Worm (Caenorhabditis elegans) whole organism, L4 larva: ENCODE measurements around the gene K07F5.7.
A peak's percentile ranks its signal among the peaks of the same experiment; 100 is the strongest.

Source experiments
- F10B5.3 ChIP-seq: sonication (generic microtip); optimal IDR thresholded peaks from 2 replicates; lab custom pipeline; 2016; ENCODE audit warnings: mild to moderate bottlenecking, missing genetic modification characterization, missing compliant biosample characterization
- F49E8.2 ChIP-seq: sonication (generic microtip); optimal IDR thresholded peaks from 2 replicates; lab custom pipeline; 2016; ENCODE audit warnings: missing compliant biosample characterization, mild to moderate bottlenecking, missing genetic modification characterization, borderline replicate concordance
- T26A8.4 ChIP-seq: fragments of 200-800 bp; sonication (Bioruptor generic); IDR thresholded peaks from 2 replicates; pipeline ENCODE4 v1.3.6; 2022; ENCODE audit warnings: missing genetic modification characterization, missing compliant biosample characterization
- Y105C5A.15 ChIP-seq: fragments of 200-800 bp; sonication (Bioruptor generic); IDR thresholded peaks from 2 replicates; pipeline ENCODE4 v1.3.6; 2022; ENCODE audit warnings: missing genetic modification characterization, missing compliant biosample characterization
- Y5F2A.4 ChIP-seq: fragments of 200-800 bp; sonication (Bioruptor generic); optimal IDR thresholded peaks from 2 replicates; lab custom pipeline; 2018; ENCODE audit warnings: mild to moderate bottlenecking, missing genetic modification characterization, missing compliant biosample characterization
- Y75B8A.6 ChIP-seq: fragments of 200-800 bp; sonication (Bioruptor generic); IDR thresholded peaks from 2 replicates; pipeline ENCODE4 v1.3.6; 2022; ENCODE audit warnings: missing genetic modification reagents, missing genetic modification characterization, missing compliant biosample characterization
- ZK337.2 ChIP-seq: fragments of 200-800 bp; sonication (Bioruptor generic); IDR thresholded peaks from 2 replicates; pipeline ENCODE4 v1.3.6; 2022; ENCODE audit warnings: missing genetic modification reagents, missing genetic modification characterization, missing compliant biosample characterization
- aly-2 ChIP-seq: sonication (generic microtip); optimal IDR thresholded peaks from 2 replicates; lab custom pipeline; 2018; ENCODE audit warnings: missing biosample characterization, missing genetic modification characterization
- arid-1 ChIP-seq: fragments of 200-800 bp; sonication (Bioruptor generic); conservative IDR thresholded peaks from 2 replicates; pipeline ENCODE4 v1.3.6; 2022; ENCODE audit warnings: missing genetic modification reagents, missing genetic modification characterization, missing compliant biosample characterization
- ceh-28 ChIP-seq: fragments of 150-350 bp; optimal IDR thresholded peaks from 2 replicates; lab custom pipeline; 2014; ENCODE audit warnings: missing biosample characterization, missing genetic modification reagents, missing genetic modification characterization
- ceh-44 ChIP-seq: fragments of 200-800 bp; sonication (Bioruptor generic); IDR thresholded peaks from 2 replicates; pipeline ENCODE4 v1.3.6; 2022; ENCODE audit warnings: missing genetic modification reagents, missing genetic modification characterization, missing compliant biosample characterization
- ceh-62 ChIP-seq: sonication (generic microtip); optimal IDR thresholded peaks from 2 replicates; lab custom pipeline; 2017; ENCODE audit warnings: missing biosample characterization, missing genetic modification characterization
- ces-1 ChIP-seq: fragments of 150-350 bp; sonication (generic microtip); optimal IDR thresholded peaks from 4 replicates; lab custom pipeline; 2014; ENCODE audit warnings: missing biosample characterization, missing genetic modification reagents, missing genetic modification characterization
- cey-2 ChIP-seq: sonication (generic microtip); optimal IDR thresholded peaks from 3 replicates; lab custom pipeline; 2017; ENCODE audit warnings: missing genetic modification characterization, mild to moderate bottlenecking, missing compliant biosample characterization, antibody characterized with exemption, borderline replicate concordance; ENCODE audit not compliant: insufficient read depth
- daf-12 ChIP-seq: fragments of 150-350 bp; optimal IDR thresholded peaks from 2 replicates; lab custom pipeline; 2014; ENCODE audit warnings: missing biosample characterization, missing genetic modification reagents, missing genetic modification characterization
- daf-19 ChIP-seq: fragments of 200-800 bp; sonication (Bioruptor generic); conservative IDR thresholded peaks from 2 replicates; pipeline ENCODE4 v1.3.6; 2022; ENCODE audit warnings: missing genetic modification characterization, missing compliant biosample characterization
- dpl-1 ChIP-seq: fragments of 150-350 bp; optimal IDR thresholded peaks from 2 replicates; lab custom pipeline; 2014; ENCODE audit warnings: missing biosample characterization, missing genetic modification reagents, missing genetic modification characterization
- dve-1 ChIP-seq: sonication (generic microtip); optimal IDR thresholded peaks from 2 replicates; lab custom pipeline; 2017; ENCODE audit warnings: antibody characterized with exemption, mild to moderate bottlenecking, missing genetic modification characterization, missing compliant biosample characterization; ENCODE audit not compliant: insufficient read depth
- egl-27 ChIP-seq: sonication (generic microtip); optimal IDR thresholded peaks from 3 replicates; lab custom pipeline; 2017; ENCODE audit warnings: missing biosample characterization, missing genetic modification reagents, missing genetic modification characterization
- hlh-11 ChIP-seq: fragments of 200-800 bp; sonication (Bioruptor generic); optimal IDR thresholded peaks from 2 replicates; lab custom pipeline; 2018; ENCODE audit warnings: mild to moderate bottlenecking, missing genetic modification characterization, missing compliant biosample characterization
- hlh-30 ChIP-seq: sonication (generic microtip); optimal IDR thresholded peaks from 2 replicates; lab custom pipeline; 2017; ENCODE audit warnings: antibody characterized with exemption, mild to moderate bottlenecking, missing genetic modification characterization, missing compliant biosample characterization; ENCODE audit not compliant: insufficient read depth
- jun-1 ChIP-seq: fragments of 150-350 bp; optimal IDR thresholded peaks from 2 replicates; lab custom pipeline; 2014; ENCODE audit warnings: missing biosample characterization, missing genetic modification reagents, missing genetic modification characterization
- lin-1 ChIP-seq: fragments of 200-800 bp; sonication (Bioruptor generic); IDR thresholded peaks from 2 replicates; pipeline ENCODE4 v1.3.6; 2022; ENCODE audit warnings: missing genetic modification reagents, missing genetic modification characterization, missing compliant biosample characterization
- lin-13 ChIP-seq: fragments of 150-350 bp; optimal IDR thresholded peaks from 2 replicates; lab custom pipeline; 2014; ENCODE audit warnings: missing biosample characterization, missing genetic modification reagents, missing genetic modification characterization
- lin-15B ChIP-seq: fragments of 150-350 bp; sonication (generic microtip); optimal IDR thresholded peaks from 3 replicates; lab custom pipeline; 2014; ENCODE audit warnings: missing biosample characterization, missing genetic modification characterization
- lin-29 ChIP-seq: fragments of 200-800 bp; sonication (Bioruptor generic); IDR thresholded peaks from 2 replicates; pipeline ENCODE4 v1.3.6; 2022; ENCODE audit warnings: missing genetic modification reagents, missing genetic modification characterization, missing compliant biosample characterization
- lin-39 ChIP-seq: fragments of 150-350 bp; optimal IDR thresholded peaks from 2 replicates; lab custom pipeline; 2014; ENCODE audit warnings: missing biosample characterization, missing genetic modification reagents, missing genetic modification characterization
- mdl-1 ChIP-seq, 2 experiments: fragments of 150-350 bp in 1 of 2; sonication (generic microtip) in 1 of 2; optimal IDR thresholded peaks; 2 replicates each; lab custom pipeline; 2014 to 2017; ENCODE audit warnings: missing biosample characterization in 2 of 2, missing genetic modification characterization in 2 of 2
- mxl-2 ChIP-seq: fragments of 200-800 bp; sonication (Bioruptor generic); conservative IDR thresholded peaks from 2 replicates; pipeline ENCODE4 v1.3.6; 2022; ENCODE audit warnings: missing genetic modification reagents, missing genetic modification characterization, missing compliant biosample characterization
- mxl-3 ChIP-seq: fragments of 200-800 bp; sonication (Bioruptor generic); optimal IDR thresholded peaks from 2 replicates; lab custom pipeline; 2018; ENCODE audit warnings: mild to moderate bottlenecking, missing genetic modification characterization, missing compliant biosample characterization
- nhr-111 ChIP-seq: fragments of 200-800 bp; sonication (Bioruptor generic); optimal IDR thresholded peaks from 2 replicates; lab custom pipeline; 2018; ENCODE audit warnings: mild to moderate bottlenecking, missing genetic modification characterization, missing compliant biosample characterization
- nhr-25 ChIP-seq: sonication (generic microtip); optimal IDR thresholded peaks from 2 replicates; lab custom pipeline; 2017; ENCODE audit warnings: missing genetic modification characterization, mild to moderate bottlenecking, missing compliant biosample characterization, antibody characterized with exemption, moderate library complexity, borderline replicate concordance; ENCODE audit not compliant: insufficient read depth
- nhr-28 ChIP-seq: fragments of 150-350 bp; optimal IDR thresholded peaks from 2 replicates; lab custom pipeline; 2014; ENCODE audit warnings: missing biosample characterization, missing genetic modification characterization
- nhr-48 ChIP-seq: sonication (generic microtip); optimal IDR thresholded peaks from 2 replicates; lab custom pipeline; 2016; ENCODE audit warnings: mild to moderate bottlenecking, missing genetic modification characterization, missing compliant biosample characterization
- pha-4 ChIP-seq, 2 experiments: fragments of 150-350 bp in 1 of 2; fragments of 200-800 bp in 1 of 2; sonication (Bioruptor generic) in 1 of 2; IDR thresholded peaks in 1 of 2; optimal IDR thresholded peaks in 1 of 2; 2 replicates each; pipeline versions ENCODE4 v1.3.6 to Lab custom; 2014 to 2022; ENCODE audit warnings: missing genetic modification characterization in 2 of 2, missing genetic modification reagents in 2 of 2, missing biosample characterization in 1 of 2, missing compliant biosample characterization in 1 of 2
- pqm-1 ChIP-seq: sonication (generic microtip); optimal IDR thresholded peaks from 2 replicates; lab custom pipeline; 2017; ENCODE audit warnings: missing biosample characterization, missing genetic modification characterization
- rbr-2 ChIP-seq: sonication (generic microtip); optimal IDR thresholded peaks from 2 replicates; lab custom pipeline; 2016; ENCODE audit warnings: missing genotype, missing genetic modification characterization, missing compliant biosample characterization
- saeg-2 ChIP-seq: fragments of 200-800 bp; sonication (Bioruptor generic); IDR thresholded peaks from 2 replicates; pipeline ENCODE4 v1.3.6; 2022; ENCODE audit warnings: missing genetic modification reagents, missing genetic modification characterization, missing compliant biosample characterization
- sdz-12 ChIP-seq: fragments of 200-800 bp; sonication (Bioruptor generic); optimal IDR thresholded peaks from 2 replicates; lab custom pipeline; 2018; ENCODE audit warnings: mild to moderate bottlenecking, missing genetic modification characterization, missing compliant biosample characterization
- skn-1 ChIP-seq: fragments of 150-350 bp; optimal IDR thresholded peaks from 2 replicates; lab custom pipeline; 2014; ENCODE audit warnings: missing biosample characterization, missing genetic modification characterization
- unc-130 ChIP-seq: sonication (generic microtip); optimal IDR thresholded peaks from 2 replicates; lab custom pipeline; 2016; ENCODE audit warnings: missing genetic modification reagents, missing genetic modification characterization, missing compliant biosample characterization
- unc-39 ChIP-seq: sonication (generic microtip); optimal IDR thresholded peaks from 2 replicates; lab custom pipeline; 2017; ENCODE audit warnings: missing biosample characterization, missing genetic modification characterization
- unc-62 ChIP-seq, 3 experiments: fragments of 150-350 bp in 1 of 3; sonication (generic microtip); optimal IDR thresholded peaks in 2 of 3; peaks in 1 of 3; 1 replicate in 1 of 3; 2 replicates in 2 of 3; lab custom pipeline; 2014 to 2017; ENCODE audit warnings: missing biosample characterization in 3 of 3, missing genetic modification characterization in 3 of 3, missing genetic modification reagents in 3 of 3, missing genotype in 1 of 3
- zfp-3 ChIP-seq: fragments of 200-800 bp; sonication (Bioruptor generic); conservative IDR thresholded peaks from 2 replicates; pipeline ENCODE4 v1.3.6; 2022; ENCODE audit warnings: missing genetic modification reagents, missing genetic modification characterization, missing compliant biosample characterization
- ztf-11 ChIP-seq: fragments of 150-350 bp; optimal IDR thresholded peaks from 2 replicates; lab custom pipeline; 2014; ENCODE audit warnings: missing biosample characterization, missing genetic modification characterization
- ztf-7 ChIP-seq: fragments of 150-350 bp; optimal IDR thresholded peaks from 2 replicates; lab custom pipeline; 2014; ENCODE audit warnings: missing biosample characterization, missing genetic modification characterization

K07F5.7 gene

DNA sequence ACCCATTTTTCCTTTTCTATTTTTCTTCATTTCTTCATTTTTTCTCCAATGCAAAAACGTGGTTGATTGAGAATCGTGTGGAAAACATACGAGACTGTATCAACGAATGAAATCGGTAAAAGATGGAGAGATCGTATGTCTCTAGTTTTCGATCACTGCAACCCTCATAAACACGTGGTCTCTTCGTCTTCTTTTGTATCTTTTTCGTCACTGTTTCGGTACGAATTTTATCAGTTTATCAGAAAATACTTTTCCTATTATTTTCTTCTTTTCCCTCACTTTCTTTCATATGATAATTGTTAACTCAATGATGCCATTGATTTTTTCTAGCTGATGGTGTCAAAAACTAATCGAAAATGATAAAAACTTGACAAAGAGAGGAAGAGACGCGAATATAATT, 27.7 kb upstream of the K07F5.7 start (continued):
- no peak for TF ChIP-seq nhr-25 (tag; lab: Kevin White, UChicago)
- TF ChIP-seq aly-2 (tag; lab: Kevin White, UChicago) = no peak
- TF ChIP-seq zfp-3 = no peak
- no peak for TF ChIP-seq mxl-2 (GFP tag; lab: Robert Waterston, UW)
- peak; percentile 87 for TF ChIP-seq nhr-28 (tag; lab: Kevin White, UChicago)
- no peak for TF ChIP-seq lin-29
- no peak for TF ChIP-seq ztf-7 (tag; lab: Kevin White, UChicago)
- peak; percentile 14 for TF ChIP-seq dpl-1 (GFP tag; lab: Kevin White, UChicago)
- no peak for TF ChIP-seq sdz-12 (GFP tag; lab: Kevin White, UChicago)
- no peak for TF ChIP-seq ceh-28
- TF ChIP-seq hlh-11 (tag; lab: Kevin White, UChicago) = peak; percentile 80
- TF ChIP-seq hlh-30 (tag; lab: Kevin White, UChicago) = peak; percentile 76
- TF ChIP-seq ztf-11 (tag; lab: Kevin White, UChicago) = no peak
- no peak for TF ChIP-seq arid-1 (GFP tag; lab: Robert Waterston, UW)
- TF ChIP-seq dve-1 (tag; lab: Kevin White, UChicago) = peak; percentile 74
- no peak for TF ChIP-seq F49E8.2 (tag; lab: Kevin White, UChicago)
- TF ChIP-seq jun-1 (tag; lab: Kevin White, UChicago) = no peak
- TF ChIP-seq cey-2 (tag; lab: Kevin White, UChicago) = peak; percentile 44
- no peak for TF ChIP-seq daf-19 (GFP tag; lab: Robert Waterston, UW)
- TF ChIP-seq mdl-1 (tag; optimal IDR thresholded peaks at IDR 0.05; lab: Kevin White, UChicago) = peak in 1 of 2 experiments; percentile 81
- TF ChIP-seq saeg-2 (GFP tag; lab: Robert Waterston, UW) = no peak
- no peak for TF ChIP-seq Y105C5A.15 (GFP tag; lab: Robert Waterston, UW)
- TF ChIP-seq unc-130 = no peak
- no peak for TF ChIP-seq nhr-111
- no peak for TF ChIP-seq egl-27 (tag; lab: Kevin White, UChicago)
- TF ChIP-seq T26A8.4 (GFP tag; lab: Robert Waterston, UW) = no peak
- TF ChIP-seq Y75B8A.6 (GFP tag; lab: Robert Waterston, UW) = no peak
- TF ChIP-seq lin-1 (GFP tag; lab: Robert Waterston, UW) = no peak
- TF ChIP-seq lin-39 (tag; lab: Kevin White, UChicago) = no peak
- no peak for TF ChIP-seq lin-13
- TF ChIP-seq unc-62 (GFP tag; optimal IDR thresholded peaks at IDR 0.05 in 1 of 2; lab: Kevin White, UChicago) = peak in 1 of 2 experiments; percentile 43
- TF ChIP-seq unc-62 (tag; optimal IDR thresholded peaks at IDR 0.05; lab: Kevin White, UChicago) = no peak
- TF ChIP-seq pha-4 (GFP tag; IDR thresholded peaks at IDR 0.05; lab: Robert Waterston, UW) = no peak
- no peak for TF ChIP-seq pha-4 (tag; optimal IDR thresholded peaks at IDR 0.05; lab: Kevin White, UChicago)
- TF ChIP-seq ZK337.2 (GFP tag; lab: Robert Waterston, UW) = no peak
- peak; percentile 81 for TF ChIP-seq nhr-48 (tag; lab: Kevin White, UChicago)
- peak; percentile 11 for TF ChIP-seq pqm-1
- TF ChIP-seq ces-1 (GFP tag; lab: Kevin White, UChicago) = no peak
- TF ChIP-seq skn-1 (tag; lab: Kevin White, UChicago) = no peak
- TF ChIP-seq ceh-44 (GFP tag; lab: Robert Waterston, UW) = no peak
- no peak for TF ChIP-seq F10B5.3 (tag; lab: Kevin White, UChicago)
- TF ChIP-seq daf-12 (tag; lab: Kevin White, UChicago) = no peak
- TF ChIP-seq unc-39 (tag; lab: Kevin White, UChicago) = no peak
- peak; percentile 90 for TF ChIP-seq mxl-3 (GFP tag; lab: Kevin White, UChicago)
- no peak for TF ChIP-seq Y5F2A.4 (GFP tag; lab: Kevin White, UChicago)
- TF ChIP-seq ceh-62 = no peak
- TF ChIP-seq rbr-2 (tag; lab: Kevin White, UChicago) = no peak
- TF ChIP-seq lin-15B = no peak
